Fruit fly (Drosophila melanogaster): ENCODE data around the gene Edc3.
A peak's percentile ranks its signal among the peaks of the same experiment; 100 is the strongest.

- TF ChIP-seq dl (GFP tag; optimal IDR thresholded peaks at IDR 0.05; ENCODE audit: insufficient read depth in 1 of 2, partially characterized antibody in 2 of 2) (no peak), OdsH (GFP tag; optimal IDR thresholded peaks at IDR 0.05) (no peak), GATAd (GFP tag; optimal IDR thresholded peaks at IDR 0.05) (no peak), foxo (GFP tag; optimal IDR thresholded peaks at IDR 0.05) (peak in 1 of 2 experiments; percentile 43), psq (GFP tag; optimal IDR thresholded peaks at IDR 0.05) (peak; percentile 30), usp (GFP tag; optimal IDR thresholded peaks at IDR 0.05) (no peak), h (GFP tag; optimal IDR thresholded peaks at IDR 0.05) (no peak), Hnf4 (GFP tag; optimal IDR thresholded peaks at IDR 0.05) (peak; percentile 51)
Observed at dm6 chr3L:17557215-17557904, 27.7 kb upstream of the Edc3 start, which contains the start of gene CycT.

Data from whole organism, wandering third instar larva.